Fruit fly (Drosophila melanogaster) whole organism, embryonic: ENCODE measurements around the gene Sgsf.

Experiments used
- Atf3 ChIP-seq: fragments of 200-800 bp; sonication (Bioruptor generic); optimal IDR thresholded peaks from 3 replicates; lab custom pipeline; 2016; ENCODE audit warnings: missing biosample characterization, missing genetic modification characterization
- Blimp-1 ChIP-seq: fragments of 200-800 bp; sonication (Bioruptor generic); optimal IDR thresholded peaks from 3 replicates; lab custom pipeline; 2018; ENCODE audit warnings: missing biosample characterization, missing genetic modification characterization, mild to moderate bottlenecking, moderate library complexity, missing genetic modification reagents
- CG10267 ChIP-seq: fragments of 200-800 bp; sonication (Bioruptor generic); optimal IDR thresholded peaks from 2 replicates; lab custom pipeline; 2018; ENCODE audit warnings: missing biosample characterization, mild to moderate bottlenecking, missing genetic modification characterization, moderate library complexity
- CG10274 ChIP-seq: fragments of 200-800 bp; sonication (Bioruptor generic); optimal IDR thresholded peaks from 3 replicates; lab custom pipeline; 2017; ENCODE audit warnings: missing biosample characterization, mild to moderate bottlenecking, missing genetic modification characterization
- CG10979 ChIP-seq: fragments of 200-800 bp; sonication (Bioruptor generic); optimal IDR thresholded peaks from 2 replicates; lab custom pipeline; 2018; ENCODE audit warnings: missing biosample characterization, mild to moderate bottlenecking, missing genetic modification characterization, moderate library complexity
- CG11398 ChIP-seq: fragments of 200-800 bp; sonication (Bioruptor generic); optimal IDR thresholded peaks from 2 replicates; lab custom pipeline; 2016; ENCODE audit warnings: missing biosample characterization, missing genetic modification characterization
- CG11456 ChIP-seq: fragments of 200-800 bp; sonication (Bioruptor generic); IDR thresholded peaks from 3 replicates; pipeline ENCODE4 v1.3.6; 2022; ENCODE audit warnings: missing biosample characterization, missing genetic modification characterization
- CG12104 ChIP-seq: fragments of 200-800 bp; sonication (Bioruptor generic); optimal IDR thresholded peaks from 3 replicates; lab custom pipeline; 2016; ENCODE audit warnings: missing biosample characterization, missing genetic modification characterization
- CG12236 ChIP-seq: fragments of 200-800 bp; sonication (Bioruptor generic); optimal IDR thresholded peaks from 2 replicates; lab custom pipeline; 2016; ENCODE audit warnings: missing biosample characterization, missing genetic modification characterization
- CG13894 ChIP-seq: fragments of 200-800 bp; sonication (Bioruptor generic); optimal IDR thresholded peaks from 3 replicates; lab custom pipeline; 2018; ENCODE audit warnings: missing biosample characterization, mild to moderate bottlenecking, missing genetic modification characterization, moderate library complexity
- CG15514 ChIP-seq: fragments of 200-800 bp; sonication (Bioruptor generic); optimal IDR thresholded peaks from 3 replicates; lab custom pipeline; 2017; ENCODE audit warnings: missing biosample characterization, missing genetic modification characterization, mild to moderate bottlenecking, moderate library complexity, missing genetic modification reagents
- CG18011 ChIP-seq: fragments of 200-800 bp; sonication (Bioruptor generic); optimal IDR thresholded peaks from 2 replicates; lab custom pipeline; 2017; ENCODE audit warnings: missing biosample characterization, missing genetic modification characterization, mild to moderate bottlenecking, moderate library complexity, missing genotype
- CG2199 ChIP-seq: fragments of 200-800 bp; sonication (Bioruptor generic); IDR thresholded peaks from 3 replicates; pipeline ENCODE4 v1.3.6; 2022; ENCODE audit warnings: missing biosample characterization, missing genetic modification characterization
- CG30431 ChIP-seq: fragments of 200-800 bp; sonication (Bioruptor generic); optimal IDR thresholded peaks from 2 replicates; lab custom pipeline; 2017; ENCODE audit warnings: missing biosample characterization, missing genetic modification characterization
- CG3995 ChIP-seq: fragments of 200-800 bp; sonication (Bioruptor generic); optimal IDR thresholded peaks from 3 replicates; lab custom pipeline; 2016; ENCODE audit warnings: missing biosample characterization, missing genetic modification characterization
- CG5180 ChIP-seq: fragments of 200-800 bp; sonication (Bioruptor generic); optimal IDR thresholded peaks from 3 replicates; lab custom pipeline; 2017; ENCODE audit warnings: missing biosample characterization, missing genetic modification characterization, mild to moderate bottlenecking, moderate library complexity, missing genetic modification reagents
- CG6683 ChIP-seq: fragments of 200-800 bp; sonication (Bioruptor generic); optimal IDR thresholded peaks from 2 replicates; lab custom pipeline; 2017; ENCODE audit warnings: missing biosample characterization, mild to moderate bottlenecking, missing genetic modification characterization, missing genetic modification reagents
- CG6765 ChIP-seq: fragments of 200-800 bp; sonication (Bioruptor generic); optimal IDR thresholded peaks from 3 replicates; lab custom pipeline; 2017; ENCODE audit warnings: missing biosample characterization, mild to moderate bottlenecking, missing genetic modification characterization
- CG9609 ChIP-seq: fragments of 200-800 bp; sonication (Bioruptor generic); optimal IDR thresholded peaks from 3 replicates; lab custom pipeline; 2016; ENCODE audit warnings: missing biosample characterization, missing genetic modification characterization
- Chrac-16 ChIP-seq: fragments of 200-800 bp; sonication (Bioruptor generic); optimal IDR thresholded peaks from 3 replicates; lab custom pipeline; 2016; ENCODE audit warnings: missing biosample characterization, missing genetic modification characterization
- D19A ChIP-seq: fragments of 200-800 bp; optimal IDR thresholded peaks from 3 replicates; lab custom pipeline; 2019; ENCODE audit warnings: missing biosample characterization, mild to moderate bottlenecking, missing genetic modification characterization, moderate library complexity
- Dad ChIP-seq: fragments of 200-800 bp; sonication (Bioruptor generic); optimal IDR thresholded peaks from 3 replicates; lab custom pipeline; 2016; ENCODE audit warnings: missing biosample characterization, missing genetic modification characterization
- Dbx ChIP-seq: fragments of 200-800 bp; sonication (Bioruptor generic); IDR thresholded peaks from 3 replicates; pipeline ENCODE4 v1.3.6; 2022; ENCODE audit warnings: missing biosample characterization, missing genetic modification characterization
- Elba2 ChIP-seq: fragments of 200-800 bp; sonication (Bioruptor generic); optimal IDR thresholded peaks from 3 replicates; lab custom pipeline; 2016; ENCODE audit warnings: missing biosample characterization, missing genetic modification characterization
- Ets65A ChIP-seq: fragments of 200-800 bp; sonication (Bioruptor generic); peaks from one replicate; lab custom pipeline; 2016; ENCODE audit warnings: missing biosample characterization, missing genetic modification characterization
- Hr78 ChIP-seq, 2 experiments: fragments of 200-800 bp in 1 of 2; fragments of >200 bp in 1 of 2; sonication (Bioruptor generic) in 1 of 2; optimal IDR thresholded peaks; 2 replicates each; lab custom pipeline; 2017 to 2019; ENCODE audit warnings: missing biosample characterization in 2 of 2, missing genetic modification characterization in 2 of 2, mild to moderate bottlenecking in 1 of 2, moderate library complexity in 1 of 2
- Lpt ChIP-seq: fragments of >200 bp; optimal IDR thresholded peaks from 2 replicates; lab custom pipeline; 2018; ENCODE audit warnings: missing biosample characterization, missing genetic modification characterization
- Meics ChIP-seq: fragments of 200-800 bp; sonication (Bioruptor generic); optimal IDR thresholded peaks from 2 replicates; lab custom pipeline; 2017; ENCODE audit warnings: missing biosample characterization, mild to moderate bottlenecking, missing genetic modification characterization
- NfI ChIP-seq: fragments of 200-800 bp; sonication (Bioruptor generic); optimal IDR thresholded peaks from 3 replicates; lab custom pipeline; 2018; ENCODE audit warnings: missing biosample characterization, mild to moderate bottlenecking, missing genetic modification characterization, moderate library complexity
- Optix ChIP-seq: fragments of 200-800 bp; sonication (Bioruptor generic); IDR thresholded peaks from 3 replicates; pipeline ENCODE4 v1.3.6; 2022; ENCODE audit warnings: missing biosample characterization, missing genetic modification characterization
- Pdp1 ChIP-seq, 2 experiments: fragments of 200-800 bp; sonication (Bioruptor generic); optimal IDR thresholded peaks; 3 replicates each; lab custom pipeline; 2016; ENCODE audit warnings: missing biosample characterization in 2 of 2, missing genetic modification characterization in 2 of 2, mild to moderate bottlenecking in 1 of 2, moderate library complexity in 1 of 2
- Ptx1 ChIP-seq: fragments of 200-800 bp; sonication (Bioruptor generic); IDR thresholded peaks from 2 replicates; pipeline ENCODE4 v1.3.6; 2022; ENCODE audit warnings: missing biosample characterization, missing genetic modification characterization
- Scr ChIP-seq: fragments of 200-800 bp; sonication (Bioruptor generic); IDR thresholded peaks from 2 replicates; pipeline ENCODE4 v1.3.6; 2022; ENCODE audit warnings: missing biosample characterization, missing genetic modification characterization; ENCODE audit not compliant: partially characterized antibody
- Stat92E ChIP-seq, 3 experiments: fragments of >200 bp in 2 of 3; fragments of 200-800 bp in 1 of 3; sonication (Bioruptor generic) in 1 of 3; optimal IDR thresholded peaks; 2 replicates each; lab custom pipeline; 2017 to 2019; ENCODE audit warnings: missing biosample characterization in 3 of 3, missing genetic modification characterization in 3 of 3, mild to moderate bottlenecking in 1 of 3, moderate library complexity in 1 of 3
- chif ChIP-seq, 2 experiments: fragments of 200-800 bp; sonication (Bioruptor generic); optimal IDR thresholded peaks; 3 replicates each; lab custom pipeline; 2016; ENCODE audit warnings: missing biosample characterization in 2 of 2, missing genetic modification characterization in 2 of 2
- eve ChIP-seq, 2 experiments: fragments of >200 bp; optimal IDR thresholded peaks; 2 replicates each; lab custom pipeline; 2017; ENCODE audit warnings: missing biosample characterization in 2 of 2, missing genetic modification characterization in 2 of 2
- gcm2 ChIP-seq: fragments of 200-800 bp; sonication (Bioruptor generic); optimal IDR thresholded peaks from 2 replicates; lab custom pipeline; 2016; ENCODE audit warnings: missing biosample characterization, missing genetic modification characterization
- gem ChIP-seq: fragments of 200-800 bp; sonication (Bioruptor generic); optimal IDR thresholded peaks from 2 replicates; lab custom pipeline; 2019; ENCODE audit warnings: missing biosample characterization, mild to moderate bottlenecking, missing genetic modification characterization, moderate library complexity
- jumu ChIP-seq: fragments of 200-800 bp; sonication (Bioruptor generic); optimal IDR thresholded peaks from 3 replicates; lab custom pipeline; 2016; ENCODE audit warnings: missing biosample characterization, missing genetic modification characterization
- luna ChIP-seq: fragments of 200-800 bp; sonication (Bioruptor generic); optimal IDR thresholded peaks from 2 replicates; lab custom pipeline; 2016; ENCODE audit warnings: missing biosample characterization, missing genetic modification characterization
- mam ChIP-seq: fragments of 200-800 bp; sonication (Bioruptor generic); optimal IDR thresholded peaks from 3 replicates; lab custom pipeline; 2016; ENCODE audit warnings: missing biosample characterization, missing genetic modification characterization
- mld ChIP-seq: fragments of 200-800 bp; sonication (Bioruptor generic); IDR thresholded peaks from 3 replicates; pipeline ENCODE4 v1.3.6; 2022; ENCODE audit warnings: missing biosample characterization, missing genetic modification characterization; ENCODE audit not compliant: partially characterized antibody
- nerfin-2 ChIP-seq: fragments of 200-800 bp; sonication (Bioruptor generic); IDR thresholded peaks from 2 replicates; pipeline ENCODE4 v1.3.6; 2022; ENCODE audit warnings: missing biosample characterization, missing genetic modification characterization; ENCODE audit not compliant: partially characterized antibody
- rib ChIP-seq: fragments of 200-800 bp; sonication (Bioruptor generic); IDR thresholded peaks from 2 replicates; pipeline ENCODE4 v1.3.6; 2022; ENCODE audit warnings: missing biosample characterization, missing genetic modification characterization
- tap ChIP-seq: fragments of 200-800 bp; optimal IDR thresholded peaks from 3 replicates; lab custom pipeline; 2019; ENCODE audit warnings: missing biosample characterization, mild to moderate bottlenecking, missing genetic modification characterization, moderate library complexity
- twi ChIP-seq: fragments of 200-800 bp; optimal IDR thresholded peaks from 2 replicates; lab custom pipeline; 2019; ENCODE audit warnings: missing biosample characterization, mild to moderate bottlenecking, missing genetic modification characterization, moderate library complexity
- usp ChIP-seq: fragments of >200 bp; optimal IDR thresholded peaks from 2 replicates; lab custom pipeline; 2017; ENCODE audit warnings: missing biosample characterization, missing genetic modification characterization
- vfl ChIP-seq: fragments of 200-800 bp; sonication (Bioruptor generic); optimal IDR thresholded peaks from 2 replicates; lab custom pipeline; 2016; ENCODE audit warnings: missing biosample characterization, missing genetic modification characterization
- wor ChIP-seq: fragments of 200-800 bp; sonication (Bioruptor generic); IDR thresholded peaks from 2 replicates; pipeline ENCODE4 v1.3.6; 2022; ENCODE audit warnings: missing biosample characterization, missing genetic modification characterization
- z ChIP-seq: fragments of 200-800 bp; sonication (Bioruptor generic); IDR thresholded peaks from 3 replicates; pipeline ENCODE4 v1.3.6; 2022; ENCODE audit warnings: missing biosample characterization, missing genetic modification characterization
- zfh2 ChIP-seq: fragments of 200-800 bp; sonication (Bioruptor generic); optimal IDR thresholded peaks from 2 replicates; lab custom pipeline; 2016; ENCODE audit warnings: missing biosample characterization, missing genetic modification characterization

The Sgsf gene

DNA sequence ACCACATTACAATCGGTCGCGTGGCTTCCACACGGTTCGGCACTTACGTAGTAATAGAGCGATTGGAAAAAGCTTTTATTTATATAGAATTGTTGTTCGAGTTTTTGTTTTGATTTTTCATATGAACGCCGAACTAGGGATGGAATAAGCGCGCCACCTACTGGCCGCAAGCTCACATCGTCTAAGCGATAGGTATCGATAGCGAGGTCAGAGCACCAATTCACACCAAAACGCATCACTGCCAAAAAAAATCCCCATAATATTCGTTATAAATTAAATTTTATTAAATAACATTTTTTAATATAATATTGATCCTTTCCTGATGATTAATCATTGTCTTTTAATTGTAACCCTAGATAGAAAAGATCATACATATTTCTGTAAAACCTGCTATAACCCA is 9.0 kb downstream of the Sgsf start, which contains the start of gene CG10038 (continued):
- TF ChIP-seq Stat92E (GFP tag; optimal IDR thresholded peaks at IDR 0.05; lab: Kevin White, UChicago), result no peak
- peak; percentile 59; the same call in 2 of the 3 replicates for TF ChIP-seq Dbx (GFP tag; lab: Robert Waterston, UW)
- TF ChIP-seq CG10274 (GFP tag; lab: Kevin White, UChicago), result no peak
- TF ChIP-seq CG12236, result no peak
- no peak for TF ChIP-seq tap (tag; lab: Kevin White, UChicago)
- TF ChIP-seq CG11398 (GFP tag; lab: Kevin White, UChicago), result no peak
- TF ChIP-seq Atf3 (GFP tag; lab: Kevin White, UChicago), result no peak
- TF ChIP-seq zfh2 (GFP tag; lab: Kevin White, UChicago), result peak; percentile 37
- peak; percentile 22 for TF ChIP-seq CG3995
- no peak for TF ChIP-seq Blimp-1 (GFP tag; lab: Kevin White, UChicago)
- TF ChIP-seq Meics (GFP tag; lab: Kevin White, UChicago), result peak; percentile 35
- TF ChIP-seq z, result no peak
- peak; percentile 93 for TF ChIP-seq Ets65A (GFP tag; lab: Kevin White, UChicago)
- no peak for TF ChIP-seq CG6683 (GFP tag; lab: Kevin White, UChicago)
- TF ChIP-seq mld (GFP tag; lab: Robert Waterston, UW), result peak; percentile 80; the same call in 2 of the 3 replicates
- TF ChIP-seq CG10267 (tag; lab: Kevin White, UChicago), result peak; percentile 55
- TF ChIP-seq CG2199 (GFP tag; lab: Robert Waterston, UW), result no peak
- no peak for TF ChIP-seq wor (GFP tag; lab: Robert Waterston, UW)
- no peak for TF ChIP-seq vfl
- TF ChIP-seq Scr (GFP tag; lab: Robert Waterston, UW), result peak; percentile 93
- no peak for TF ChIP-seq CG13894 (tag; lab: Kevin White, UChicago)
- TF ChIP-seq CG9609, result no peak
- TF ChIP-seq CG10979, result peak; percentile 21
- no peak for TF ChIP-seq CG30431 (GFP tag; lab: Kevin White, UChicago)
- peak; percentile 79 for TF ChIP-seq CG15514 (GFP tag; lab: Kevin White, UChicago)
- TF ChIP-seq Optix (GFP tag; lab: Robert Waterston, UW), result no peak
- no peak for TF ChIP-seq jumu
- TF ChIP-seq nerfin-2, result peak; percentile 89
- no peak for TF ChIP-seq usp (GFP tag; lab: Kevin White, UChicago)
- TF ChIP-seq gem (tag; lab: Kevin White, UChicago), result no peak
- peak; percentile 45 for TF ChIP-seq mam (GFP tag; lab: Kevin White, UChicago)
- no peak for TF ChIP-seq luna (GFP tag; lab: Kevin White, UChicago)
- TF ChIP-seq CG5180 (GFP tag; lab: Kevin White, UChicago), result no peak
- peak; percentile 16 for TF ChIP-seq Chrac-16 (GFP tag; lab: Kevin White, UChicago)
- TF ChIP-seq CG18011 (GFP tag; lab: Kevin White, UChicago), result peak; percentile 11
- TF ChIP-seq chif (GFP tag; optimal IDR thresholded peaks at IDR 0.05; lab: Kevin White, UChicago), result peak in 1 of 2 experiments; percentile 15
- no peak for TF ChIP-seq rib (GFP tag; lab: Robert Waterston, UW)
- no peak for TF ChIP-seq Elba2 (GFP tag; lab: Kevin White, UChicago)
- TF ChIP-seq NfI (GFP tag; lab: Kevin White, UChicago), result peak; percentile 48
- peak; percentile 46 for TF ChIP-seq Ptx1 (GFP tag; lab: Robert Waterston, UW)
- TF ChIP-seq D19A (tag; lab: Kevin White, UChicago), result peak; percentile 45
- TF ChIP-seq Lpt, result no peak
- TF ChIP-seq CG6765 (GFP tag; lab: Kevin White, UChicago), result no peak
- no peak for TF ChIP-seq CG12104
- no peak for TF ChIP-seq eve (GFP tag; optimal IDR thresholded peaks at IDR 0.05; lab: Kevin White, UChicago)
- TF ChIP-seq Hr78 (GFP tag; optimal IDR thresholded peaks at IDR 0.05; lab: Kevin White, UChicago), result no peak
- peak in 1 of 2 experiments; percentile 15 for TF ChIP-seq Pdp1 (GFP tag; optimal IDR thresholded peaks at IDR 0.05; lab: Kevin White, UChicago)
- TF ChIP-seq Dad (GFP tag; lab: Kevin White, UChicago), result no peak
- peak; percentile 72 for TF ChIP-seq CG11456 (GFP tag; lab: Robert Waterston, UW)
- TF ChIP-seq gcm2 (GFP tag; lab: Kevin White, UChicago), result no peak
- no peak for TF ChIP-seq twi (tag; lab: Kevin White, UChicago)
